Worm (Caenorhabditis elegans): ENCODE data around the gene fbxa-74.

- TF ChIP-seq ama-1 (optimal IDR thresholded peaks at IDR 0.05): no peak
- TF ChIP-seq flt-1 (GFP tag; IDR thresholded peaks at IDR 0.05): no peak
- TF ChIP-seq ceh-13 (GFP tag; optimal IDR thresholded peaks at IDR 0.05): no peak
- TF ChIP-seq ets-7 (tag; optimal IDR thresholded peaks at IDR 0.05): no peak
- TF ChIP-seq sea-1 (GFP tag; conservative IDR thresholded peaks at IDR 0.05): no peak
- TF ChIP-seq ceh-36 (tag; optimal IDR thresholded peaks at IDR 0.05): no peak
- no peak for TF ChIP-seq pes-1 (GFP tag; IDR thresholded peaks at IDR 0.05)
- no peak for TF ChIP-seq scrt-1 (GFP tag; IDR thresholded peaks at IDR 0.05)
- no peak for TF ChIP-seq B0310.2 (tag; optimal IDR thresholded peaks at IDR 0.05)
- TF ChIP-seq tbx-11 (GFP tag; IDR thresholded peaks at IDR 0.05): no peak
Measured at ce11 chrIII:1668519-1668918, 30.3 kb downstream of the fbxa-74 start, which contains the start of gene glb-30.

Data from whole organism, early embryonic.